Fruit fly (Drosophila melanogaster) Kc167 (cell line): ENCODE data around the gene Gr92a.

Experiments used
- Myc ChIP-seq: fragments of >200 bp; optimal IDR thresholded peaks from 2 replicates; lab custom pipeline; 2017; ENCODE audit warnings: missing external identifiers
- Sin3A ChIP-seq: fragments of >200 bp; optimal IDR thresholded peaks from 2 replicates; lab custom pipeline; 2018; ENCODE audit warnings: missing external identifiers
- h ChIP-seq: fragments of >200 bp; optimal IDR thresholded peaks from 3 replicates; lab custom pipeline; 2018; ENCODE audit warnings: missing external identifiers
- insv ChIP-seq: fragments of >200 bp; optimal IDR thresholded peaks from 3 replicates; lab custom pipeline; 2018; ENCODE audit warnings: missing external identifiers
- psq ChIP-seq: fragments of >200 bp; optimal IDR thresholded peaks from 2 replicates; lab custom pipeline; 2017; ENCODE audit warnings: missing external identifiers
- ttk ChIP-seq: sonication (Bioruptor generic); optimal IDR thresholded peaks from 2 replicates; lab custom pipeline; 2017; ENCODE audit warnings: missing external identifiers

- TF ChIP-seq h (lab: Kevin White, UChicago), result no peak
- TF ChIP-seq ttk (lab: Kevin White, UChicago), result no peak
- no peak for TF ChIP-seq psq (lab: Kevin White, UChicago)
- no peak for TF ChIP-seq Sin3A (lab: Kevin White, UChicago)
- TF ChIP-seq insv (lab: Kevin White, UChicago), result no peak
- no peak for TF ChIP-seq Myc (lab: Kevin White, UChicago)
These were observed 3.5 kb downstream of the Gr92a start for dm6 chr3R:20124394-20124793.
